Worm (Caenorhabditis elegans): ENCODE measurements around the gene F08F3.8.

The F08F3.8 gene

DNA sequence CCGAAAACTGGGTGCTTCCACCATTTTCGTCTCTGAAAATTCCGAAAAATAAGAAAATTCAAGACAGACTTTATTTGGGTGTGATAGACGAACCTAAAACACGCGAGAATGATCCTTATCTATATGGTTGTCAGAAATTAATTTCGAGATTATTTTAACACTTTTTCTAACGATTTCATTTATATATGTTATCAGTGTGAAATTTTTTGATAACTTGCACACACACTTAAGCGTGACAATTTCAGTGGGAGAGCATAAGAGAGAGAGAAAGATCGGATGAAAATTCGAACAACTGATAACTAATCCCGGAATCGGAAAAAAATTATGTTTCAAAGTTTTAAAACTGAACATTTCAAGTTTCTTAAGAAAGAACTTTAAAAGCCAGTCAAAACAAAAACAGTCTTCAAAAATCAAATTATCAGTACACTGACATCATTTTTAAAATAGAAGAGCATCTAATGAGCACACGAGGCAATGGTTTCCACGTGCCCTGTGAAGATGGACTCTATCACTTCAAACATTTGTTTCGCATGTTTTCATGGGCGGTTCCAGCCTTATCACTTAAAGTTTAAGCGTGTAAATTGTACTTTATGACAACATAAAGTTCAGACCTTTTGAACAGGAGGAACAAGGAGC is 39.3 kb downstream of the F08F3.8 start, which contains the start of gene C35A11.4:
TSS of gene C35A11.4 (minus strand) at position 156 of the 636 bp plus-strand sequence.
- TF ChIP-seq let-607 (tag; optimal IDR thresholded peaks at IDR 0.05) = peak in 1 of 2 experiments; percentile 3
- TF ChIP-seq pbrm-1 (GFP tag; IDR thresholded peaks at IDR 0.05) = no peak
- peak; percentile 55 for TF ChIP-seq ets-4 (GFP tag; optimal IDR thresholded peaks at IDR 0.05)
- TF ChIP-seq xnd-1 (tag; optimal IDR thresholded peaks at IDR 0.05) = no peak
- TF ChIP-seq nhr-80 (tag; optimal IDR thresholded peaks at IDR 0.05) = peak; percentile 81
- 0 out of 2 replicates have a peak, but pooled peaks have one; percentile 45 for TF ChIP-seq nfyb-1 (GFP tag; IDR thresholded peaks at IDR 0.05)
- peak; percentile 3 for TF ChIP-seq nhr-90 (tag; optimal IDR thresholded peaks at IDR 0.05)

DNA sequence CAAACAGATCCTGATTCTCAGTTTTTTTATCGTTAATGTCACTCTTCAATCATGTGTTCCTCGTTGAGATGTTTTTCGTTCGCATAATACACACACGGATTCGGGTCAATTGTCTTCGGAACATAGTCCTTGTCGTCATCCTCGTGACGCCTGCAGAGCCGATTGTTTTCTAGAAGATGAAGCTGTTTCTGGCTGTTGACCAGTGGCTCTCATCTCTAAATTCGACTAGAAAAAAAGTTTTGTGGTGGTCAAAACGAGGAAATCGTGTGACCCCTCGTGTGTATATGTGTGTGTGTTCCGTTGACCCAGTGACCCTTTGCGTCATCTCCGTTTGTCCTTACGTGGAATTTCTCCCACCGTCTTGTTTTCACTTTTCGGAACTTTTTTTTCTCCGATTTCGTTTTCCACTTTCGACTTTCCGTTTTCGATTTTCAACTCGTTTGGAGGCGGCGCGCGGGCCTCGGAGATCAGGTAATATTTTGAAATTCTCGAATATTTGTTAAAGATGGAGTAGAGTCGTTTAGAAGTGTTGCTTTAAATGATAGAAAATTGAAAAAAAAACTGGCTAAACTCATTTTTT is 46.4 kb downstream of the F08F3.8 start, which contains the start of gene C35A11.2:
TSS of gene C35A11.2 (plus strand) at position 386 of the 580 bp plus-strand sequence.
- TF ChIP-seq attf-6 (GFP tag; IDR thresholded peaks at IDR 0.05) (no peak), egrh-3 (GFP tag; IDR thresholded peaks at IDR 0.05) (no peak), somi-1 (GFP tag; optimal IDR thresholded peaks at IDR 0.05) (no peak), madf-10 (tag; optimal IDR thresholded peaks at IDR 0.05) (no peak), hrde-1 (tag; optimal IDR thresholded peaks at IDR 0.05; ENCODE audit: borderline replicate concordance) (no peak), cebp-1 (GFP tag; IDR thresholded peaks at IDR 0.05) (no peak), cebp-1 (tag; optimal IDR thresholded peaks at IDR 0.05) (no peak), F23B12.7 (tag; optimal IDR thresholded peaks at IDR 0.05; ENCODE audit: insufficient read depth) (no peak), cebp-2 (GFP tag; IDR thresholded peaks at IDR 0.05) (no peak), F10E7.11 (tag; optimal IDR thresholded peaks at IDR 0.05) (no peak), lsy-27 (tag; optimal IDR thresholded peaks at IDR 0.05; ENCODE audit: borderline replicate concordance, insufficient read depth) (no peak), F57A8.1 (GFP tag; optimal IDR thresholded peaks at IDR 0.05) (no peak), attf-3 (GFP tag; conservative IDR thresholded peaks at IDR 0.05) (no peak), ceh-40 (GFP tag; IDR thresholded peaks at IDR 0.05) (no peak), bed-1 (GFP tag; IDR thresholded peaks at IDR 0.05) (no peak), ztf-28 (GFP tag; IDR thresholded peaks at IDR 0.05) (no peak)
